Worm (Caenorhabditis elegans): Measurements from ENCODE around the gene ptr-13.

Gene ptr-13

DNA sequence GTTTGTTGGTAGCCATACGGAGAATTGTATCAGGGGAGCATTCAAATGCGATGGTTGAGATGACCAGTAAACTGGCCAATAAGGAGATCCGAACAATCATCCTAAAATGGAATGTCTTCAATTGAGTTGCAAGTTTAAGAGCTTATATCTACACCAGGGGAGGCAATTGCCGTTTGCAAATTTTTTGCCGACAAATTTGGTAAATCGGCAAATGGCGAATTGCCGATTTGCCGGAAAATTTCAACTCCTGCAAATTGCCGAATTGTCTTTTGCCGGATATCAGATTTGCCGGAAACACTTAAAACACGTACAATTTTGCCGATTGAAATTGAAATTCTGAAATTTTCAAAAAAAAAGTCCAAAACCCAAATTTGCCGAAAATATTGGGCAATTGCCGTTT, 27.5 kb downstream of the ptr-13 start, which contains the start of gene F40F8.5:
F40F8.5 (minus strand) TSS at position 101 of the 400 bp plus-strand sequence.
- TF ChIP-seq pqm-1 (tag; optimal IDR thresholded peaks at IDR 0.05) (no peak), unc-62 (GFP tag; optimal IDR thresholded peaks at IDR 0.05) (no peak), snpc-4 (tag; optimal IDR thresholded peaks at IDR 0.05) (no peak), fos-1 (tag; optimal IDR thresholded peaks at IDR 0.05) (no peak), ama-1 (optimal IDR thresholded peaks at IDR 0.05) (no peak), R02D3.7 (tag; optimal IDR thresholded peaks at IDR 0.05) (no peak), nhr-12 (tag; optimal IDR thresholded peaks at IDR 0.05) (no peak), aly-2 (tag; optimal IDR thresholded peaks at IDR 0.05) (no peak), nhr-237 (tag; optimal IDR thresholded peaks at IDR 0.05) (no peak), nhr-76 (tag; optimal IDR thresholded peaks at IDR 0.05) (no peak), nhr-67 (tag; optimal IDR thresholded peaks at IDR 0.05) (no peak), ceh-82 (tag; optimal IDR thresholded peaks at IDR 0.05) (no peak), nhr-43 (tag; optimal IDR thresholded peaks at IDR 0.05; ENCODE audit: poor library complexity, severe bottlenecking) (no peak), elt-2 (tag; optimal IDR thresholded peaks at IDR 0.05) (no peak), lin-15B (tag; optimal IDR thresholded peaks at IDR 0.05) (no peak), ceh-9 (tag; optimal IDR thresholded peaks at IDR 0.05) (no peak), ztf-4 (tag; optimal IDR thresholded peaks at IDR 0.05) (no peak), tbx-2 (tag; optimal IDR thresholded peaks at IDR 0.05) (no peak), ZK546.5 (tag; optimal IDR thresholded peaks at IDR 0.05) (no peak)

DNA sequence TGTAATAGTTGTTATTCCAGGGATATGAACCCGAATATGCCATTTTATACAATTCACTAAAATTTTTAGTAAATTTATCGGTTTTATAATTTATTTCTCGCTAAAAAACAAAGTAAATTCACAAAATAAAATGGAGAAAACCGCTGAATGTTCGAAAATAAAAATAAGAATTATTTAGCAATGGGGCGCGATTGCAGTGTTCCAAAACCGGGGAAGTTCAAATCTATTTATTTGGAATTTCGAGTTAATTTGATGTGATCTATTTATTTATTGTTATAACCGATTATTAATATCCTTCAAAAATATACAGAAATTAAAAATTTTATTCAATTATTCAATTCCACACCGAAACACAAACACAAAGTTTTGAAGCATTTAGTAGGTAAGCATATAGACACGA, 29.7 kb downstream of the ptr-13 start, which contains the start of gene F40F8.11:
F40F8.11 (minus strand) TSS at position 49 of the 400 bp plus-strand sequence.
- TF ChIP-seq pha-4 (tag; optimal IDR thresholded peaks at IDR 0.05) = peak; percentile 31
- TF ChIP-seq nhr-28 (tag; optimal IDR thresholded peaks at IDR 0.05) = no peak
- no peak for TF ChIP-seq elt-1 (tag; optimal IDR thresholded peaks at IDR 0.05)
- TF ChIP-seq nfya-1 (tag; optimal IDR thresholded peaks at IDR 0.05; ENCODE audit: insufficient read depth) = peak; percentile 54
- TF ChIP-seq snpc-4 (tag; optimal IDR thresholded peaks at IDR 0.05) = peak; percentile 8
- no peak for TF ChIP-seq fos-1 (tag; optimal IDR thresholded peaks at IDR 0.05)
- no peak for TF ChIP-seq egl-27 (tag; optimal IDR thresholded peaks at IDR 0.05)
- TF ChIP-seq nhr-23 (tag; optimal IDR thresholded peaks at IDR 0.05) = peak; percentile 53
- TF ChIP-seq hmg-11 (tag; optimal IDR thresholded peaks at IDR 0.05) = peak; percentile 15
- peak; percentile 47 for TF ChIP-seq lin-15B (tag; optimal IDR thresholded peaks at IDR 0.05)
- no peak for TF ChIP-seq fkh-2 (tag; optimal IDR thresholded peaks at IDR 0.05)
- TF ChIP-seq pqm-1 (tag; optimal IDR thresholded peaks at IDR 0.05) = no peak
- peak; percentile 18 for TF ChIP-seq elt-2 (tag; optimal IDR thresholded peaks at IDR 0.05)

DNA sequence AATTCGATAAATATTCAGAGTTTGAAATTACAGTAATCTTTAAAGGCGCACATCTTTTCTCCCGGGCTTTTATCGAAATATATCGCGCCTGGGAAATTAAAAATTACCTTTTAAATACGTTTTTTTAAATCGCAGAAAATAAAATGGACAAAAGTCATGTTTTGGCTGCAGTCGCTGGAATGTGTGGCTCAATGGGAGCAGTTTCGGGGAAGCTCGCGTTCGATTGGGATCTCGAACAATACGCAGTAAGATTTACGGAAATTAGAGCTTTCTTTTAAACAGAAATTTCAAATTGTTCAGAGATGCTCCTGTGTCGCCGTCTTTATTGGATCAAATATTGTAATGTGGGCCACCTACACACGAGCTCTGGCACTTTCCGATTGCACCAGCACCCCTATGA, 32.8 kb downstream of the ptr-13 start, which contains the start of gene F40F8.12:
F40F8.12 (plus strand) TSS at position 301 of the 400 bp plus-strand sequence.
- no peak for TF ChIP-seq nhr-23 (tag; optimal IDR thresholded peaks at IDR 0.05)
- no peak for TF ChIP-seq mml-1 (tag; optimal IDR thresholded peaks at IDR 0.05)
- no peak for TF ChIP-seq nhr-77 (tag; optimal IDR thresholded peaks at IDR 0.05)
- TF ChIP-seq elt-1 (tag; optimal IDR thresholded peaks at IDR 0.05) = no peak
- TF ChIP-seq elt-2 (tag; optimal IDR thresholded peaks at IDR 0.05) = no peak
- TF ChIP-seq mdl-1 (tag; optimal IDR thresholded peaks at IDR 0.05) = no peak
- no peak for TF ChIP-seq egl-27 (tag; optimal IDR thresholded peaks at IDR 0.05)
- TF ChIP-seq nhr-237 (tag; optimal IDR thresholded peaks at IDR 0.05) = no peak
- no peak for TF ChIP-seq fos-1 (tag; optimal IDR thresholded peaks at IDR 0.05)
- TF ChIP-seq tbx-2 (tag; optimal IDR thresholded peaks at IDR 0.05) = no peak
- no peak for TF ChIP-seq unc-62 (GFP tag; optimal IDR thresholded peaks at IDR 0.05)
- TF ChIP-seq ceh-82 (tag; optimal IDR thresholded peaks at IDR 0.05) = no peak
- no peak for TF ChIP-seq ztf-4 (tag; optimal IDR thresholded peaks at IDR 0.05)
- no peak for TF ChIP-seq pha-4 (tag; optimal IDR thresholded peaks at IDR 0.05)
- no peak for TF ChIP-seq pqm-1 (tag; optimal IDR thresholded peaks at IDR 0.05)
- TF ChIP-seq nhr-12 (tag; optimal IDR thresholded peaks at IDR 0.05) = no peak
- no peak for TF ChIP-seq ceh-9 (tag; optimal IDR thresholded peaks at IDR 0.05)
- no peak for TF ChIP-seq nhr-67 (tag; optimal IDR thresholded peaks at IDR 0.05)
- TF ChIP-seq elt-3 (tag; optimal IDR thresholded peaks at IDR 0.05) = no peak
- TF ChIP-seq nhr-25 (tag; optimal IDR thresholded peaks at IDR 0.05) = no peak

DNA sequence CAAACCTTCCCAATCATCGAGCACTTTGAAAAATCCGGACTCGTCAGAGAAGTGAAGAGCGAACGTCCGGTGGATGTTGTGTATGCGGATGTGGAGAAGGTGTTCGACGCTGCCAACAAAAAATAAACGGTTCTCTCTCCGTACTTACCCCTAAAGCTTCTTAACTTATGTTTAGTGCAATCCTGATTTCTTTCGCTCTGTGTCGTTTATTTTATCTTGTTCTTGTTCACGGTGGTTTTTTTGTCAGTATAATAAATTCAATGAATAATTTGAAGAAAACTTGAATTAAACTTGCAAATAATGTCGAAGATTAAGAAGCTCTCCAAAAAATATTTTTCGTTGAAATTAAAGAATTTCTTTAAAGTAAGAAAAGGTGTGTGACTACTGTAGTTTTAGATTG, 33.3 kb downstream of the ptr-13 start, which contains the start of gene F40F8.3:
F40F8.3 (plus strand) TSS at position 301 of the 400 bp plus-strand sequence.
- TF ChIP-seq ceh-82 (tag; optimal IDR thresholded peaks at IDR 0.05) (no peak), sea-2 (GFP tag; optimal IDR thresholded peaks at IDR 0.05) (no peak), elt-2 (tag; optimal IDR thresholded peaks at IDR 0.05) (no peak), ztf-4 (tag; optimal IDR thresholded peaks at IDR 0.05) (no peak), mdl-1 (tag; optimal IDR thresholded peaks at IDR 0.05) (no peak), R02D3.7 (tag; optimal IDR thresholded peaks at IDR 0.05) (no peak), elt-1 (tag; optimal IDR thresholded peaks at IDR 0.05) (no peak), lin-15B (tag; optimal IDR thresholded peaks at IDR 0.05) (no peak), egl-27 (tag; optimal IDR thresholded peaks at IDR 0.05) (no peak), hmg-11 (tag; optimal IDR thresholded peaks at IDR 0.05) (no peak), fos-1 (tag; optimal IDR thresholded peaks at IDR 0.05) (no peak)

Data from whole organism, L3 larva.